Worm (Caenorhabditis elegans) whole organism, young adult: ENCODE data around the gene T28H10.1.

ENCODE experiments used
- C17E4.6 ChIP-seq: fragments of 200-800 bp; sonication (Bioruptor generic); IDR thresholded peaks from 2 replicates; pipeline ENCODE4 v1.3.6; 2022; ENCODE audit warnings: missing genetic modification reagents, missing genetic modification characterization, missing compliant biosample characterization
- ama-1 ChIP-seq, 3 experiments: fragments of 150-350 bp in 1 of 3; sonication (generic microtip) in 2 of 3; optimal IDR thresholded peaks; 2 replicates each; lab custom pipeline; 2014 to 2018; ENCODE audit warnings: missing biosample characterization in 2 of 3, missing genetic modification characterization in 2 of 3, missing genetic modification reagents in 2 of 3
- ceh-79 ChIP-seq: sonication (generic microtip); optimal IDR thresholded peaks from 2 replicates; lab custom pipeline; 2017; ENCODE audit warnings: mild to moderate bottlenecking, missing genetic modification characterization, missing compliant biosample characterization
- hsf-1 ChIP-seq: fragments of 200-800 bp; sonication (Bioruptor generic); IDR thresholded peaks from 2 replicates; pipeline ENCODE4 v1.3.6; 2022; ENCODE audit warnings: missing genetic modification reagents, missing genetic modification characterization, missing compliant biosample characterization
- mes-4 ChIP-seq: sonication (generic microtip); optimal IDR thresholded peaks from 2 replicates; lab custom pipeline; 2016; ENCODE audit warnings: missing genotype, missing genetic modification characterization, missing compliant biosample characterization
- nfya-1 ChIP-seq: sonication (generic microtip); optimal IDR thresholded peaks from 2 replicates; lab custom pipeline; 2017; ENCODE audit warnings: antibody characterized with exemption, missing compliant biosample characterization, missing genetic modification characterization, borderline replicate concordance; ENCODE audit not compliant: insufficient read depth
- repo-1 ChIP-seq: sonication (generic microtip); optimal IDR thresholded peaks from 2 replicates; lab custom pipeline; 2017; ENCODE audit warnings: mild to moderate bottlenecking, missing genetic modification characterization, missing compliant biosample characterization
- sea-2 ChIP-seq: fragments of 200-800 bp; sonication (Bioruptor generic); IDR thresholded peaks from 2 replicates; pipeline ENCODE4 v1.3.6; 2022; ENCODE audit warnings: missing genetic modification characterization, missing compliant biosample characterization

ce11 chrV:12536409-12537038 is 32.9 kb downstream of the T28H10.1 start:
- TF ChIP-seq repo-1 (no peak), hsf-1 (GFP tag; lab: Robert Waterston, UW) (no peak), ama-1 (optimal IDR thresholded peaks at IDR 0.05; lab: Kevin White, UChicago) (no peak), ama-1 (GFP tag; optimal IDR thresholded peaks at IDR 0.05; lab: Kevin White, UChicago) (no peak), ceh-79 (no peak), C17E4.6 (no peak), mes-4 (no peak), sea-2 (no peak), nfya-1 (no peak)
